Fruit fly (Drosophila melanogaster) whole organism, pupa: ENCODE data around the gene SmD2.

Source experiments
- CG14655 ChIP-seq: fragments of 200-800 bp; sonication (Bioruptor generic); optimal IDR thresholded peaks from 3 replicates; lab custom pipeline; 2017; ENCODE audit warnings: mild to moderate bottlenecking, missing biosample characterization, missing genetic modification reagents, missing genetic modification characterization
- CG17806 ChIP-seq: fragments of 200-800 bp; sonication (Bioruptor generic); optimal IDR thresholded peaks from 2 replicates; lab custom pipeline; 2018; ENCODE audit warnings: missing biosample characterization, mild to moderate bottlenecking, missing genetic modification characterization, moderate library complexity
- CG32121 ChIP-seq: fragments of 200-800 bp; sonication (Bioruptor generic); IDR thresholded peaks from 2 replicates; pipeline ENCODE4 v1.3.6; 2022; ENCODE audit warnings: missing biosample characterization, missing genetic modification characterization
- CG34367 ChIP-seq: fragments of 200-800 bp; sonication (Bioruptor generic); optimal IDR thresholded peaks from 2 replicates; lab custom pipeline; 2018; ENCODE audit warnings: missing biosample characterization, mild to moderate bottlenecking, missing genetic modification characterization
- CG8159 ChIP-seq: fragments of 200-800 bp; sonication (Bioruptor generic); optimal IDR thresholded peaks from 3 replicates; lab custom pipeline; 2018; ENCODE audit warnings: missing biosample characterization, mild to moderate bottlenecking, missing genetic modification characterization, moderate library complexity
- CG8301 ChIP-seq: fragments of 200-800 bp; sonication (Bioruptor generic); optimal IDR thresholded peaks from 2 replicates; lab custom pipeline; 2018; ENCODE audit warnings: missing biosample characterization, mild to moderate bottlenecking, missing genetic modification characterization
- gl ChIP-seq: fragments of 200-800 bp; sonication (Bioruptor generic); optimal IDR thresholded peaks from 2 replicates; lab custom pipeline; 2018; ENCODE audit warnings: missing biosample characterization, mild to moderate bottlenecking, missing genetic modification characterization
- rn ChIP-seq: fragments of 200-800 bp; sonication (Bioruptor generic); IDR thresholded peaks from 2 replicates; pipeline ENCODE4 v1.3.6; 2022; ENCODE audit warnings: missing biosample characterization, missing genetic modification characterization

- TF ChIP-seq gl (tag; lab: Kevin White, UChicago) (no peak), CG17806 (no peak), rn (GFP tag; lab: Robert Waterston, UW) (no peak), CG34367 (tag; lab: Kevin White, UChicago) (no peak), CG8159 (tag; lab: Kevin White, UChicago) (no peak), CG14655 (GFP tag; lab: Kevin White, UChicago) (no peak), CG8301 (tag; lab: Kevin White, UChicago) (no peak), CG32121 (GFP tag; lab: Robert Waterston, UW) (no peak)
These were observed 48.5 kb upstream of the SmD2 start for dm6 chr3R:6394247-6394522.
